Fruit fly (Drosophila melanogaster) whole organism, pupa: ENCODE data around the gene CG3281.
A peak's percentile ranks its signal among the peaks of the same experiment; 100 is the strongest.

ENCODE experiments used
- CG12605 ChIP-seq: fragments of 200-800 bp; sonication (Bioruptor generic); IDR thresholded peaks from 2 replicates; pipeline ENCODE4 v1.3.6; 2022; ENCODE audit warnings: missing biosample characterization, missing genetic modification characterization
- CG14655 ChIP-seq: fragments of 200-800 bp; sonication (Bioruptor generic); optimal IDR thresholded peaks from 3 replicates; lab custom pipeline; 2017; ENCODE audit warnings: mild to moderate bottlenecking, missing biosample characterization, missing genetic modification reagents, missing genetic modification characterization
- CG8301 ChIP-seq: fragments of 200-800 bp; sonication (Bioruptor generic); optimal IDR thresholded peaks from 2 replicates; lab custom pipeline; 2018; ENCODE audit warnings: missing biosample characterization, mild to moderate bottlenecking, missing genetic modification characterization
- CG9948 ChIP-seq: fragments of 200-800 bp; sonication (Bioruptor generic); optimal IDR thresholded peaks from 2 replicates; lab custom pipeline; 2018; ENCODE audit warnings: missing biosample characterization, mild to moderate bottlenecking, missing genetic modification characterization, moderate library complexity
- D1 ChIP-seq: fragments of 200-800 bp; sonication (Bioruptor generic); optimal IDR thresholded peaks from 2 replicates; lab custom pipeline; 2018; ENCODE audit warnings: missing biosample characterization, mild to moderate bottlenecking, missing genetic modification characterization, moderate library complexity
- EcR ChIP-seq: fragments of 200-800 bp; sonication (Bioruptor generic); optimal IDR thresholded peaks from 3 replicates; lab custom pipeline; 2019; ENCODE audit warnings: missing biosample characterization, missing genetic modification characterization, mild to moderate bottlenecking, moderate library complexity, missing genetic modification reagents
- Ets98B ChIP-seq: fragments of 200-800 bp; sonication (Bioruptor generic); IDR thresholded peaks from 2 replicates; pipeline ENCODE4 v1.3.6; 2022; ENCODE audit warnings: missing biosample characterization, missing genetic modification characterization
- Pif1A ChIP-seq: fragments of 200-800 bp; sonication (Bioruptor generic); optimal IDR thresholded peaks from 3 replicates; lab custom pipeline; 2016; ENCODE audit warnings: missing biosample characterization, missing genetic modification characterization
- fd96Ca ChIP-seq: fragments of 200-800 bp; sonication (Bioruptor generic); IDR thresholded peaks from 3 replicates; pipeline ENCODE4 v1.3.6; 2022; ENCODE audit warnings: missing biosample characterization, missing genetic modification characterization

DNA sequence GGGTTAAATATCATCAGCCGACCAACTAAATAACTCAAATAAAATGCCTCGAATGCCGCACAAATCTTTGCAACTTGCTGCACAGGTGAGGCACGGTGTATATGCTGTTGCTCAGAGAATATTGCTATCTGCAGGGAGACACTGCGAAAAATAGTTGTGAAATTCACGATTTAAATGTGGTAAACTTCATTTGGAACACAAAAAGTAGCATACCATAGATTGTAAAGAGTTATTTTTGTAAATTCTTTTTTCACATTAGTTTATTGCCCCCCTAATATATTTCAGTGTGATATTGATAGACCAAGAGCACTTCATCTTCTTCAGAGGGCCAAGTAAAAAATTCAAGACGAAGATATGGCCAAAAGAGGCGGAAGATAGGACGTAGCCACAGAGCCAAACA lies 42.0 kb downstream of the CG3281 start:
- peak; percentile 72 for TF ChIP-seq fd96Ca
- peak; percentile 80 for TF ChIP-seq Ets98B (GFP tag; lab: Robert Waterston, UW)
- peak; percentile 77 for TF ChIP-seq CG12605 (GFP tag; lab: Robert Waterston, UW)
- peak; percentile 92 for TF ChIP-seq CG14655 (GFP tag; lab: Kevin White, UChicago)
- no peak for TF ChIP-seq EcR (GFP tag; lab: Kevin White, UChicago)
- peak; percentile 86 for TF ChIP-seq CG9948 (tag; lab: Kevin White, UChicago)
- peak; percentile 74 for TF ChIP-seq D1
- TF ChIP-seq CG8301, result peak; percentile 89
- peak; percentile 83 for TF ChIP-seq Pif1A (GFP tag; lab: Kevin White, UChicago)
